Fruit fly (Drosophila melanogaster): ENCODE results near the gene CG42870.

CG42870 gene

dm6 chr3R:21698895-21699300 is 38.3 kb downstream of the CG42870 start (continued):
- TF ChIP-seq Hr3 (GFP tag; optimal IDR thresholded peaks at IDR 0.05) (no peak), CG11085 (GFP tag; IDR thresholded peaks at IDR 0.05) (no peak), Dref (GFP tag; IDR thresholded peaks at IDR 0.05) (no peak), CG10431 (GFP tag; optimal IDR thresholded peaks at IDR 0.05) (no peak), fu2 (GFP tag; optimal IDR thresholded peaks at IDR 0.05) (no peak), aop (GFP tag; IDR thresholded peaks at IDR 0.05) (no peak), CG17385 (GFP tag; optimal IDR thresholded peaks at IDR 0.05) (no peak), Lim3 (GFP tag; IDR thresholded peaks at IDR 0.05) (no peak), CG8924 (tag; optimal IDR thresholded peaks at IDR 0.05) (peak; percentile 24), Side (GFP tag; optimal IDR thresholded peaks at IDR 0.05) (no peak), CG11398 (GFP tag; optimal IDR thresholded peaks at IDR 0.05) (no peak), Max (GFP tag; optimal IDR thresholded peaks at IDR 0.05) (no peak), dati (GFP tag; IDR thresholded peaks at IDR 0.05) (no peak), CG10267 (tag; optimal IDR thresholded peaks at IDR 0.05) (peak; percentile 2), emc (GFP tag; optimal IDR thresholded peaks at IDR 0.05) (no peak), CG11695 (GFP tag; IDR thresholded peaks at IDR 0.05) (no peak), jing (GFP tag; optimal IDR thresholded peaks at IDR 0.05) (no peak), zfh1 (GFP tag; IDR thresholded peaks at IDR 0.05) (no peak), dmrt11E (tag; optimal IDR thresholded peaks at IDR 0.05) (no peak), mirr (GFP tag; optimal IDR thresholded peaks at IDR 0.05) (no peak), Drgx (GFP tag; IDR thresholded peaks at IDR 0.05) (peak; percentile 56; the same call in 1 of the 2 replicates), org-1 (GFP tag; optimal IDR thresholded peaks at IDR 0.05) (peak; percentile 6), CG12104 (GFP tag; optimal IDR thresholded peaks at IDR 0.05) (no peak), Hr39 (optimal IDR thresholded peaks at IDR 0.05) (no peak), Dip3 (GFP tag; optimal IDR thresholded peaks at IDR 0.05) (no peak), B-H1 (GFP tag; IDR thresholded peaks at IDR 0.05) (no peak), Usf (GFP tag; optimal IDR thresholded peaks at IDR 0.05) (no peak), Antp (GFP tag; optimal IDR thresholded peaks at IDR 0.05) (no peak), toy (GFP tag; IDR thresholded peaks at IDR 0.05) (no peak), tap (tag; optimal IDR thresholded peaks at IDR 0.05) (peak; percentile 55), peb (GFP tag; IDR thresholded peaks at IDR 0.05) (no peak), CG30020 (tag; optimal IDR thresholded peaks at IDR 0.05) (no peak), CG13123 (GFP tag; optimal IDR thresholded peaks at IDR 0.05) (no peak), Awh (GFP tag; IDR thresholded peaks at IDR 0.05) (0 out of 2 replicates have a peak, but pooled peaks have one; percentile 13), inv (GFP tag; IDR thresholded peaks at IDR 0.05; ENCODE audit: partially characterized antibody) (no peak), CG12071 (GFP tag; optimal IDR thresholded peaks at IDR 0.05) (no peak), Dad (GFP tag; optimal IDR thresholded peaks at IDR 0.05) (no peak), CG17361 (GFP tag; IDR thresholded peaks at IDR 0.05) (peak; percentile 49; the same call in 1 of the 3 replicates), cg (GFP tag; optimal IDR thresholded peaks at IDR 0.05) (no peak), wek (GFP tag; optimal IDR thresholded peaks at IDR 0.05) (no peak), CG6654 (GFP tag; optimal IDR thresholded peaks at IDR 0.05) (peak; percentile 10), row (GFP tag; IDR thresholded peaks at IDR 0.05) (peak; percentile 34; the same call in 2 of the 3 replicates), CG12391 (tag; optimal IDR thresholded peaks at IDR 0.05) (peak; percentile 40), CG9876 (GFP tag; optimal IDR thresholded peaks at IDR 0.05) (no peak), tna (GFP tag; IDR thresholded peaks at IDR 0.05; ENCODE audit: partially characterized antibody) (no peak), CkIIα-i1 (GFP tag; IDR thresholded peaks at IDR 0.05) (no peak), fd102C (GFP tag; optimal IDR thresholded peaks at IDR 0.05) (no peak), CG13424 (tag; optimal IDR thresholded peaks at IDR 0.05) (peak; percentile 48), esg (GFP tag; conservative IDR thresholded peaks at IDR 0.05) (peak; percentile 24; the same call in 1 of the 2 replicates), Mes4 (GFP tag; optimal IDR thresholded peaks at IDR 0.05) (no peak), CG9797 (GFP tag; optimal IDR thresholded peaks at IDR 0.05) (no peak), lmd (GFP tag; IDR thresholded peaks at IDR 0.05) (no peak), cwo (GFP tag; optimal IDR thresholded peaks at IDR 0.05) (peak; percentile 7)
